Fruit fly (Drosophila melanogaster) whole organism, prepupa: ENCODE data around the gene CG8031.

Experiments used
- CG11762 ChIP-seq: fragments of 200-800 bp; sonication (Bioruptor generic); optimal IDR thresholded peaks from 3 replicates; lab custom pipeline; 2016; ENCODE audit warnings: missing biosample characterization, missing genetic modification characterization; ENCODE audit not compliant: insufficient read depth
- CG1621 ChIP-seq: fragments of 200-800 bp; sonication (Bioruptor generic); optimal IDR thresholded peaks from 3 replicates; lab custom pipeline; 2018; ENCODE audit warnings: missing biosample characterization, mild to moderate bottlenecking, missing genetic modification characterization
- CG16779 ChIP-seq: fragments of 200-800 bp; sonication (Bioruptor generic); optimal IDR thresholded peaks from 3 replicates; lab custom pipeline; 2017; ENCODE audit warnings: missing biosample characterization, mild to moderate bottlenecking, missing genetic modification characterization
- CG3032 ChIP-seq: fragments of 200-800 bp; optimal IDR thresholded peaks from 2 replicates; lab custom pipeline; 2019; ENCODE audit warnings: missing biosample characterization, mild to moderate bottlenecking, missing genetic modification characterization, moderate library complexity
- CG31627 ChIP-seq: fragments of 200-800 bp; sonication (Bioruptor generic); optimal IDR thresholded peaks from 3 replicates; lab custom pipeline; 2016; ENCODE audit warnings: missing biosample characterization, missing genetic modification characterization
- CG34406 ChIP-seq: fragments of 200-800 bp; sonication (Bioruptor generic); optimal IDR thresholded peaks from 3 replicates; lab custom pipeline; 2016; ENCODE audit warnings: missing biosample characterization, missing genetic modification characterization
- CG8632 ChIP-seq: fragments of 200-800 bp; sonication (Bioruptor generic); optimal IDR thresholded peaks from 3 replicates; lab custom pipeline; 2016; ENCODE audit warnings: missing biosample characterization, missing genetic modification characterization
- Smox ChIP-seq: fragments of 200-800 bp; sonication (Bioruptor generic); optimal IDR thresholded peaks from 3 replicates; lab custom pipeline; 2016; ENCODE audit warnings: missing biosample characterization, missing genetic modification characterization
- achi ChIP-seq: fragments of 200-800 bp; sonication (Bioruptor generic); optimal IDR thresholded peaks from 3 replicates; lab custom pipeline; 2016; ENCODE audit warnings: missing biosample characterization, missing genetic modification characterization
- esn ChIP-seq: fragments of 200-800 bp; sonication (Bioruptor generic); optimal IDR thresholded peaks from 2 replicates; lab custom pipeline; 2016; ENCODE audit warnings: missing biosample characterization, mild to moderate bottlenecking, missing genetic modification characterization, moderate library complexity
- ss ChIP-seq, 2 experiments: fragments of 200-800 bp; sonication (Bioruptor generic); optimal IDR thresholded peaks; 2 replicates in 1 of 2; 3 replicates in 1 of 2; lab custom pipeline; 2017 to 2018; ENCODE audit warnings: mild to moderate bottlenecking in 2 of 2, missing biosample characterization in 2 of 2, missing genetic modification characterization in 2 of 2, moderate library complexity in 1 of 2

DNA sequence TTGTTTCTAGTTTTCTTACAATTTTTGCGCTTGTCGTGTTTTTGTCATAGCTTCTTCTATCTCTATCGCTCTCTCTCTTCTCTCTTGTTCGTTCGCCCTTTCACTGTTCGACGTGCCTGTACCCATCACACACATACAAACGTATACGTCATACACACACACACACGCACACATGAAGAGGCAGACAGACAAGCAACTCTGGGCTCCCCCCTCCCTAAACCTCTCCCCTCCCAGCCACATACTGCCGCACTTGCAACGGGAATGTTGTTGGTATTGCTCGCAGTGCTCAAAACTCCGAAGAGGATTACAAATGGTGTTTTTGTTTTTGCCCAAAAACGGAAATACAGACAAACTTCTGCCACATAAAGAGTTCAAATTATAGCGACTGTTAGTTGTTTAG, 1.9 kb upstream of the CG8031 start:
- TF ChIP-seq CG16779 (no peak), ss (GFP tag; optimal IDR thresholded peaks at IDR 0.05; lab: Kevin White, UChicago) (no peak), CG3032 (tag; lab: Kevin White, UChicago) (no peak), CG8632 (no peak), achi (GFP tag; lab: Kevin White, UChicago) (no peak), CG31627 (GFP tag; lab: Kevin White, UChicago) (no peak), CG11762 (GFP tag; lab: Kevin White, UChicago) (no peak), esn (GFP tag; lab: Kevin White, UChicago) (no peak), CG1621 (tag; lab: Kevin White, UChicago) (no peak), CG34406 (GFP tag; lab: Kevin White, UChicago) (no peak), Smox (GFP tag; lab: Kevin White, UChicago) (no peak)
